Fruit fly (Drosophila melanogaster): ENCODE results near the gene CG43082.

Gene CG43082

dm6 chr3L:15625676-15626414 lies 35.8 kb upstream of the CG43082 start (continued):
- TF ChIP-seq ac (GFP tag; optimal IDR thresholded peaks at IDR 0.05) (no peak), cas (GFP tag; IDR thresholded peaks at IDR 0.05) (peak; percentile 49; the same call in 1 of the 2 replicates), B-H1 (GFP tag; IDR thresholded peaks at IDR 0.05) (peak; percentile 82), cg (GFP tag; optimal IDR thresholded peaks at IDR 0.05) (peak; percentile 89), CG3281 (GFP tag; optimal IDR thresholded peaks at IDR 0.05) (peak; percentile 92), Hr51 (GFP tag; optimal IDR thresholded peaks at IDR 0.05) (peak in 1 of 2 experiments; percentile 95), CG7963 (GFP tag; IDR thresholded peaks at IDR 0.05; ENCODE audit: partially characterized antibody) (no peak), CG6854 (GFP tag; optimal IDR thresholded peaks at IDR 0.05) (peak; percentile 81), Opbp (GFP tag; IDR thresholded peaks at IDR 0.05; ENCODE audit: partially characterized antibody) (no peak), HLH4C (GFP tag; IDR thresholded peaks at IDR 0.05; ENCODE audit: partially characterized antibody) (no peak), CG2129 (GFP tag; IDR thresholded peaks at IDR 0.05; ENCODE audit: partially characterized antibody) (no peak), CG6791 (GFP tag; IDR thresholded peaks at IDR 0.05; ENCODE audit: partially characterized antibody) (no peak), D (optimal IDR thresholded peaks at IDR 0.05) (no peak), D (GFP tag; optimal IDR thresholded peaks at IDR 0.05) (peak; percentile 92), wor (GFP tag; IDR thresholded peaks at IDR 0.05) (peak; percentile 91), Myb (GFP tag; optimal IDR thresholded peaks at IDR 0.05) (peak; percentile 16), Vsx1 (GFP tag; optimal IDR thresholded peaks at IDR 0.05) (peak; percentile 87), yki (optimal IDR thresholded peaks at IDR 0.05) (peak; percentile 5), tll (GFP tag; optimal IDR thresholded peaks at IDR 0.05) (no peak), CG5245 (GFP tag; optimal IDR thresholded peaks at IDR 0.05) (peak; percentile 73), B-H2 (GFP tag; optimal IDR thresholded peaks at IDR 0.05) (peak; percentile 44), CG3838 (GFP tag; optimal IDR thresholded peaks at IDR 0.05) (peak; percentile 91), oc (tag; optimal IDR thresholded peaks at IDR 0.05) (peak; percentile 88), bigmax (GFP tag; optimal IDR thresholded peaks at IDR 0.05) (no peak), bsh (GFP tag; optimal IDR thresholded peaks at IDR 0.05) (peak; percentile 86 to 94), jumu (GFP tag; optimal IDR thresholded peaks at IDR 0.05) (peak; percentile 33), slp2 (GFP tag; optimal IDR thresholded peaks at IDR 0.05) (no peak), CG4854 (GFP tag; optimal IDR thresholded peaks at IDR 0.05) (peak; percentile 9), cato (GFP tag; optimal IDR thresholded peaks at IDR 0.05; ENCODE audit: borderline replicate concordance) (peak; percentile 66), phol (tag; optimal IDR thresholded peaks at IDR 0.05) (peak; percentile 97), NfI (GFP tag; optimal IDR thresholded peaks at IDR 0.05) (peak; percentile 85), ttk (GFP tag; IDR thresholded peaks at IDR 0.05) (peak; percentile 84), kni (GFP tag; optimal IDR thresholded peaks at IDR 0.05) (peak; percentile 80), otp (GFP tag; IDR thresholded peaks at IDR 0.05) (peak; percentile 21; the same call in 1 of the 3 replicates), gcm (GFP tag; optimal IDR thresholded peaks at IDR 0.05) (peak; percentile 91), Tbp (GFP tag; optimal IDR thresholded peaks at IDR 0.05) (no peak), lola (GFP tag; optimal IDR thresholded peaks at IDR 0.05) (peak in 1 of 3 experiments; percentile 90), Mrtf (GFP tag; IDR thresholded peaks at IDR 0.05) (peak; percentile 66; the same call in 1 of the 3 replicates), CG9437 (GFP tag; optimal IDR thresholded peaks at IDR 0.05) (peak; percentile 94), H15 (GFP tag; IDR thresholded peaks at IDR 0.05) (peak; percentile 76), tap (tag; optimal IDR thresholded peaks at IDR 0.05) (peak; percentile 84), gfzf (GFP tag; optimal IDR thresholded peaks at IDR 0.05) (no peak), CG3407 (GFP tag; optimal IDR thresholded peaks at IDR 0.05) (peak; percentile 86), CG10543 (GFP tag; optimal IDR thresholded peaks at IDR 0.05) (peak; percentile 57), bcd (GFP tag; optimal IDR thresholded peaks at IDR 0.05) (peak; percentile 93), ewg (GFP tag; optimal IDR thresholded peaks at IDR 0.05) (peak; percentile 82), CG10462 (GFP tag; optimal IDR thresholded peaks at IDR 0.05) (peak; percentile 78)
